Fruit fly (Drosophila melanogaster): Measurements from ENCODE around the gene CG9632.

DNA sequence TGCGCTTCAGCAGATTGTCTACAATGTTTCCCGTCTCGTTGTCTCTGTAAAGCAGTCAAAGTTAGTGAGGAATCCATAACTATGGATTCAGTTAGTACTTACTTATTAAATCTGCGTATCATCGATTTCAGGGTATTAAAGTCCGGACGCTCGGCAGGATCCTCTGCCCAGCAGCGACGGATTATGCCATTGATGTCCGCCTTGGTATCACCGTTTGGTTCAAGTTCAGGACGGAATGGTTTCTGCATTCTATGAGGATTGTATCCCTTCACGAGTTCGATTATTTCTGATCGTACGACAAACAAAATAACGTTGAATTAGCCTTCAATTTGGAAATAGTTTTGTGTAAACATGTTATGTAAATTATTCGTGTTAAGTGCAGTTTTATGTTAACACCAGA, at the start of gene CG9632:
- TF ChIP-seq stc (GFP tag; IDR thresholded peaks at IDR 0.05) (no peak), CG17612 (GFP tag; IDR thresholded peaks at IDR 0.05) (no peak), CG18619 (GFP tag; optimal IDR thresholded peaks at IDR 0.05) (no peak), Side (GFP tag; optimal IDR thresholded peaks at IDR 0.05) (no peak), tap (tag; optimal IDR thresholded peaks at IDR 0.05) (no peak), schlank (tag; optimal IDR thresholded peaks at IDR 0.05) (no peak), gcm2 (GFP tag; optimal IDR thresholded peaks at IDR 0.05) (no peak), Camta (GFP tag; optimal IDR thresholded peaks at IDR 0.05) (no peak), mirr (GFP tag; optimal IDR thresholded peaks at IDR 0.05) (no peak), dati (GFP tag; IDR thresholded peaks at IDR 0.05) (no peak), ase (GFP tag; IDR thresholded peaks at IDR 0.05) (no peak), CG1603 (tag; optimal IDR thresholded peaks at IDR 0.05) (no peak), Dek (tag; optimal IDR thresholded peaks at IDR 0.05) (no peak), ftz-f1 (GFP tag; optimal IDR thresholded peaks at IDR 0.05) (no peak)

Measured in whole organism, embryonic.